Fruit fly (Drosophila melanogaster) Kc167 (cell line): ENCODE measurements around the gene Fmr1.

Experiments used
- Sin3A ChIP-seq: fragments of >200 bp; optimal IDR thresholded peaks from 2 replicates; lab custom pipeline; 2018; ENCODE audit warnings: missing external identifiers
- h ChIP-seq: fragments of >200 bp; optimal IDR thresholded peaks from 3 replicates; lab custom pipeline; 2018; ENCODE audit warnings: missing external identifiers
- psq ChIP-seq: fragments of >200 bp; optimal IDR thresholded peaks from 2 replicates; lab custom pipeline; 2017; ENCODE audit warnings: missing external identifiers
- ttk ChIP-seq: sonication (Bioruptor generic); optimal IDR thresholded peaks from 2 replicates; lab custom pipeline; 2017; ENCODE audit warnings: missing external identifiers

DNA sequence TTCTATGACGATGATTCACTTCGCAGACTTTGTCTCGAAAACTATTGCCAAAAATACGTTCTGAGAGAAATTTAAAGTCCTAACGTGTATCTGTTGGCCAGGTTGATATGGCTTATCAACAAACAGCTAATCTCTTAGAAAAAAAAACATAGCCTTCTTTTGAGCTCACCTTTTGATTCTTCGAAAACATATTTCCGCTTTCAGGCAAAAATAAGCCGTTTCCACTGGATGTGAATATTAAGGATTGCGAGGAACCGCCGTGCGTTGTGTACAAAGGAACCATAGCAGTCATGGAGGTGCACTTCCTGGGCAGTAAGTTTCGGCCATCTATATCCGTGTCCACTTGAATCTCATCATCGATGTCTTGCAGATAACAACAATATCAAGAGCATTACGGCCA, 56.4 kb downstream of the Fmr1 start:
- TF ChIP-seq psq (lab: Kevin White, UChicago) (no peak), h (no peak), Sin3A (lab: Kevin White, UChicago) (no peak), ttk (lab: Kevin White, UChicago) (no peak)
